Worm (Caenorhabditis elegans): Measurements from ENCODE around the gene F01G10.9.

DNA sequence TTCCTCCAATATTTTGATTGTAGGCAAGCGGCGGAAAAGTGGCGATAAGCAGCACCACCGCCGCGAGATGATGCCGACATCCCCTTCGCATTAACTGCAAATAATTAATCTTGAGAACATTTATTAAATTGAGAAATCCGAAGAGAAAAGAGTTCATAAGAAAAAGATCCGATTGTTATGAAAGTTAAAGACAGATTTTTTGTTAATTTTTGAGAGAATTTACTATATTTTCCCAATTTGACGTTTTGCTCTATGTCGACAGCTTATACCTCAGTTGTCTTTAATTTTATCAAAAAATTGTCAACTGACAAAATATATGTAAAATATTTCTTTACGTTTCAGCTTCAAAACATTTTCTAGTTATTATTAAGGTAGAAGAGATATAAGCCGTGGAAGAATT, 42.7 kb upstream of the F01G10.9 start, which contains the start of gene R09E10.5:
- no peak for TF ChIP-seq C08G9.2 (tag; optimal IDR thresholded peaks at IDR 0.05)
- no peak for TF ChIP-seq dmd-4 (tag; optimal IDR thresholded peaks at IDR 0.05; ENCODE audit: borderline replicate concordance)
- TF ChIP-seq ceh-34 (tag; optimal IDR thresholded peaks at IDR 0.05), result no peak
- no peak for TF ChIP-seq hlh-8 (tag; optimal IDR thresholded peaks at IDR 0.05)
- TF ChIP-seq elt-2 (tag; optimal IDR thresholded peaks at IDR 0.05), result no peak
- no peak for TF ChIP-seq rnt-1 (tag; optimal IDR thresholded peaks at IDR 0.05)
- TF ChIP-seq hlh-30 (tag; optimal IDR thresholded peaks at IDR 0.05; ENCODE audit: insufficient read depth), result no peak
- no peak for TF ChIP-seq ceh-30 (tag; optimal IDR thresholded peaks at IDR 0.05)
- TF ChIP-seq ama-1 (optimal IDR thresholded peaks at IDR 0.05), result no peak
